Fruit fly (Drosophila melanogaster) whole organism, embryonic: ENCODE measurements around the gene Prtl99C.

Experiments
- Antp ChIP-seq: fragments of 200-800 bp; sonication (Bioruptor generic); optimal IDR thresholded peaks from 3 replicates; lab custom pipeline; 2016; ENCODE audit warnings: missing biosample characterization, missing genetic modification characterization
- CG10274 ChIP-seq: fragments of 200-800 bp; sonication (Bioruptor generic); optimal IDR thresholded peaks from 3 replicates; lab custom pipeline; 2017; ENCODE audit warnings: missing biosample characterization, mild to moderate bottlenecking, missing genetic modification characterization
- CG10366 ChIP-seq: fragments of 200-800 bp; sonication (Bioruptor generic); IDR thresholded peaks from 2 replicates; pipeline ENCODE4 v1.3.6; 2022; ENCODE audit warnings: missing biosample characterization, missing genetic modification characterization
- CG11247 ChIP-seq: fragments of 200-800 bp; sonication (Bioruptor generic); IDR thresholded peaks from 2 replicates; pipeline ENCODE4 v1.3.6; 2022; ENCODE audit warnings: missing biosample characterization, missing genetic modification characterization
- CG11560 ChIP-seq: fragments of 200-800 bp; sonication (Bioruptor generic); IDR thresholded peaks from 3 replicates; pipeline ENCODE4 v1.3.6; 2022; ENCODE audit warnings: missing biosample characterization, missing genetic modification characterization
- CG12391 ChIP-seq: fragments of 200-800 bp; sonication (Bioruptor generic); optimal IDR thresholded peaks from 3 replicates; lab custom pipeline; 2018; ENCODE audit warnings: missing biosample characterization, mild to moderate bottlenecking, missing genetic modification characterization, moderate library complexity
- CG12744 ChIP-seq: fragments of 200-800 bp; sonication (Bioruptor generic); optimal IDR thresholded peaks from 2 replicates; lab custom pipeline; 2016; ENCODE audit warnings: missing biosample characterization, missing genetic modification characterization
- CG13123 ChIP-seq: fragments of 200-800 bp; sonication (Bioruptor generic); optimal IDR thresholded peaks from 2 replicates; lab custom pipeline; 2016; ENCODE audit warnings: missing biosample characterization, missing genetic modification characterization
- CG13775 ChIP-seq: fragments of 200-800 bp; sonication (Bioruptor generic); optimal IDR thresholded peaks from 3 replicates; lab custom pipeline; 2017; ENCODE audit warnings: missing biosample characterization, mild to moderate bottlenecking, missing genetic modification characterization
- CG14667 ChIP-seq: fragments of 200-800 bp; sonication (Bioruptor generic); IDR thresholded peaks from 2 replicates; pipeline ENCODE4 v1.3.6; 2022; ENCODE audit warnings: missing biosample characterization, missing genetic modification characterization
- CG14965 ChIP-seq: fragments of 200-800 bp; sonication (Bioruptor generic); optimal IDR thresholded peaks from 2 replicates; lab custom pipeline; 2016; ENCODE audit warnings: missing biosample characterization, missing genetic modification characterization, borderline replicate concordance
- CG16815 ChIP-seq: fragments of 200-800 bp; sonication (Bioruptor generic); optimal IDR thresholded peaks from 3 replicates; lab custom pipeline; 2017; ENCODE audit warnings: missing biosample characterization, mild to moderate bottlenecking, missing genetic modification characterization
- CG2116 ChIP-seq: fragments of 200-800 bp; sonication (Bioruptor generic); optimal IDR thresholded peaks from 3 replicates; lab custom pipeline; 2018; ENCODE audit warnings: missing biosample characterization, mild to moderate bottlenecking, missing genetic modification characterization
- CG2202 ChIP-seq: fragments of 200-800 bp; sonication (Bioruptor generic); optimal IDR thresholded peaks from 2 replicates; lab custom pipeline; 2018; ENCODE audit warnings: missing biosample characterization, mild to moderate bottlenecking, missing genetic modification characterization
- CG30020 ChIP-seq: fragments of 200-800 bp; optimal IDR thresholded peaks from 2 replicates; lab custom pipeline; 2019; ENCODE audit warnings: missing biosample characterization, mild to moderate bottlenecking, missing genetic modification characterization, moderate library complexity
- CG31441 ChIP-seq: fragments of 200-800 bp; sonication (Bioruptor generic); IDR thresholded peaks from 2 replicates; pipeline ENCODE4 v1.3.6; 2022; ENCODE audit warnings: missing biosample characterization, missing genetic modification characterization
- CG3838 ChIP-seq: fragments of 200-800 bp; sonication (Bioruptor generic); optimal IDR thresholded peaks from 3 replicates; lab custom pipeline; 2016; ENCODE audit warnings: missing biosample characterization, missing genetic modification characterization
- CG43689 ChIP-seq: fragments of 200-800 bp; sonication (Bioruptor generic); IDR thresholded peaks from 2 replicates; pipeline ENCODE4 v1.3.6; 2022; ENCODE audit warnings: missing biosample characterization, missing genetic modification characterization
- CG6175 ChIP-seq: fragments of 200-800 bp; sonication (Bioruptor generic); IDR thresholded peaks from 3 replicates; pipeline ENCODE4 v1.3.6; 2022; ENCODE audit warnings: missing biosample characterization, missing genetic modification characterization
- CG7928 ChIP-seq: fragments of 200-800 bp; sonication (Bioruptor generic); optimal IDR thresholded peaks from 2 replicates; lab custom pipeline; 2017; ENCODE audit warnings: missing biosample characterization, mild to moderate bottlenecking, missing genetic modification characterization
- CG8089 ChIP-seq: fragments of 200-800 bp; sonication (Bioruptor generic); optimal IDR thresholded peaks from 3 replicates; lab custom pipeline; 2016; ENCODE audit warnings: missing biosample characterization, missing genetic modification characterization
- CG8281 ChIP-seq: fragments of 200-800 bp; sonication (Bioruptor generic); optimal IDR thresholded peaks from 2 replicates; lab custom pipeline; 2018; ENCODE audit warnings: missing biosample characterization, mild to moderate bottlenecking, missing genetic modification characterization, moderate library complexity
- CG8924 ChIP-seq: fragments of 200-800 bp; optimal IDR thresholded peaks from 3 replicates; lab custom pipeline; 2019; ENCODE audit warnings: missing biosample characterization, mild to moderate bottlenecking, missing genetic modification characterization, moderate library complexity
- CG9437 ChIP-seq: fragments of 200-800 bp; sonication (Bioruptor generic); optimal IDR thresholded peaks from 2 replicates; lab custom pipeline; 2018; ENCODE audit warnings: missing biosample characterization, mild to moderate bottlenecking, missing genetic modification characterization
- D19A ChIP-seq: fragments of 200-800 bp; optimal IDR thresholded peaks from 3 replicates; lab custom pipeline; 2019; ENCODE audit warnings: missing biosample characterization, mild to moderate bottlenecking, missing genetic modification characterization, moderate library complexity
- Doc3 ChIP-seq: fragments of 200-800 bp; sonication (Bioruptor generic); IDR thresholded peaks from 3 replicates; pipeline ENCODE4 v1.3.6; 2022; ENCODE audit warnings: missing biosample characterization, missing genetic modification characterization; ENCODE audit not compliant: partially characterized antibody
- Hr51 ChIP-seq, 2 experiments: fragments of 200-800 bp; sonication (Bioruptor generic); optimal IDR thresholded peaks; 2 replicates in 1 of 2; 3 replicates in 1 of 2; lab custom pipeline; 2016 to 2018; ENCODE audit warnings: missing biosample characterization in 2 of 2, missing genetic modification characterization in 2 of 2, mild to moderate bottlenecking in 1 of 2, moderate library complexity in 1 of 2
- Med ChIP-seq: fragments of 200-800 bp; sonication (Bioruptor generic); peaks from one replicate; lab custom pipeline; 2016; ENCODE audit warnings: missing biosample characterization, missing genetic modification characterization, mild to moderate bottlenecking, inconsistent platforms, moderate library complexity
- NC2β ChIP-seq: fragments of 200-800 bp; sonication (Bioruptor generic); optimal IDR thresholded peaks from 2 replicates; lab custom pipeline; 2016; ENCODE audit warnings: missing biosample characterization, missing genetic modification characterization
- Nf-YB ChIP-seq: fragments of 200-800 bp; sonication (Bioruptor generic); optimal IDR thresholded peaks from 3 replicates; lab custom pipeline; 2019; ENCODE audit warnings: missing biosample characterization, mild to moderate bottlenecking, missing genetic modification characterization, moderate library complexity
- Sox100B ChIP-seq: fragments of 200-800 bp; sonication (Bioruptor generic); optimal IDR thresholded peaks from 3 replicates; lab custom pipeline; 2018; ENCODE audit warnings: missing biosample characterization, mild to moderate bottlenecking, missing genetic modification characterization
- al ChIP-seq: fragments of 200-800 bp; sonication (Bioruptor generic); IDR thresholded peaks from 2 replicates; pipeline ENCODE4 v1.3.6; 2022; ENCODE audit warnings: missing biosample characterization, missing genetic modification characterization
- ap ChIP-seq: fragments of 200-800 bp; sonication (Bioruptor generic); IDR thresholded peaks from 2 replicates; pipeline ENCODE4 v1.3.6; 2022; ENCODE audit warnings: missing biosample characterization, missing genetic modification characterization
- az2 ChIP-seq: fragments of 200-800 bp; sonication (Bioruptor generic); optimal IDR thresholded peaks from 3 replicates; lab custom pipeline; 2016; ENCODE audit warnings: missing biosample characterization, missing genetic modification characterization
- bbx ChIP-seq: fragments of 200-800 bp; sonication (Bioruptor generic); IDR thresholded peaks from 2 replicates; pipeline ENCODE4 v1.3.6; 2022; ENCODE audit warnings: missing biosample characterization, missing genetic modification characterization; ENCODE audit not compliant: partially characterized antibody
- crc ChIP-seq: fragments of 200-800 bp; sonication (Bioruptor generic); optimal IDR thresholded peaks from 2 replicates; lab custom pipeline; 2016; ENCODE audit warnings: missing biosample characterization, missing genetic modification characterization
- dati ChIP-seq: fragments of 200-800 bp; sonication (Bioruptor generic); IDR thresholded peaks from 2 replicates; pipeline ENCODE4 v1.3.6; 2022; ENCODE audit warnings: missing biosample characterization, missing genetic modification characterization
- dmrt11E ChIP-seq: fragments of 200-800 bp; sonication (Bioruptor generic); optimal IDR thresholded peaks from 3 replicates; lab custom pipeline; 2018; ENCODE audit warnings: missing biosample characterization, mild to moderate bottlenecking, missing genetic modification characterization, moderate library complexity
- fd64A ChIP-seq: fragments of 200-800 bp; sonication (Bioruptor generic); optimal IDR thresholded peaks from 3 replicates; lab custom pipeline; 2018; ENCODE audit warnings: missing biosample characterization, mild to moderate bottlenecking, missing genetic modification characterization
- fd96Cb ChIP-seq: fragments of 200-800 bp; sonication (Bioruptor generic); optimal IDR thresholded peaks from 2 replicates; lab custom pipeline; 2018; ENCODE audit warnings: missing biosample characterization, mild to moderate bottlenecking, missing genetic modification characterization, moderate library complexity
- gce ChIP-seq: fragments of 200-800 bp; sonication (Bioruptor generic); IDR thresholded peaks from 3 replicates; pipeline ENCODE4 v1.3.6; 2022; ENCODE audit warnings: missing biosample characterization, missing genetic modification characterization
- grn ChIP-seq: fragments of 200-800 bp; sonication (Bioruptor generic); optimal IDR thresholded peaks from 3 replicates; lab custom pipeline; 2017; ENCODE audit warnings: missing biosample characterization, missing genetic modification characterization
- knrl ChIP-seq: fragments of 200-800 bp; sonication (Bioruptor generic); IDR thresholded peaks from 3 replicates; pipeline ENCODE4 v1.3.6; 2022; ENCODE audit warnings: missing biosample characterization, missing genetic modification characterization; ENCODE audit not compliant: partially characterized antibody
- mirr ChIP-seq: fragments of 200-800 bp; sonication (Bioruptor generic); optimal IDR thresholded peaks from 3 replicates; lab custom pipeline; 2018; ENCODE audit warnings: missing biosample characterization, mild to moderate bottlenecking, missing genetic modification characterization
- nmo ChIP-seq: fragments of 200-800 bp; sonication (Bioruptor generic); optimal IDR thresholded peaks from 2 replicates; lab custom pipeline; 2018; ENCODE audit warnings: missing biosample characterization, mild to moderate bottlenecking, missing genetic modification characterization, moderate library complexity
- peb ChIP-seq: fragments of 200-800 bp; sonication (Bioruptor generic); IDR thresholded peaks from 2 replicates; pipeline ENCODE4 v1.3.6; 2022; ENCODE audit warnings: missing biosample characterization, missing genetic modification characterization
- rib ChIP-seq: fragments of 200-800 bp; sonication (Bioruptor generic); IDR thresholded peaks from 2 replicates; pipeline ENCODE4 v1.3.6; 2022; ENCODE audit warnings: missing biosample characterization, missing genetic modification characterization
- tna ChIP-seq: fragments of 200-800 bp; sonication (Bioruptor generic); IDR thresholded peaks from 2 replicates; pipeline ENCODE4 v1.3.6; 2022; ENCODE audit warnings: missing biosample characterization, missing genetic modification characterization; ENCODE audit not compliant: partially characterized antibody
- unpg ChIP-seq: fragments of 200-800 bp; sonication (Bioruptor generic); optimal IDR thresholded peaks from 3 replicates; lab custom pipeline; 2018; ENCODE audit warnings: missing biosample characterization, mild to moderate bottlenecking, missing genetic modification characterization, moderate library complexity
- zf30C ChIP-seq: fragments of 200-800 bp; sonication (Bioruptor generic); optimal IDR thresholded peaks from 3 replicates; lab custom pipeline; 2018; ENCODE audit warnings: missing biosample characterization, mild to moderate bottlenecking, missing genetic modification characterization
- zfh1 ChIP-seq: fragments of 200-800 bp; sonication (Bioruptor generic); IDR thresholded peaks from 3 replicates; pipeline ENCODE4 v1.3.6; 2022; ENCODE audit warnings: missing biosample characterization, missing genetic modification characterization

Prtl99C gene

dm6 chr3R:29847126-29847525, 11.4 kb downstream of the Prtl99C start (continued):
- TF ChIP-seq Sox100B (GFP tag; lab: Kevin White, UChicago) (no peak), az2 (GFP tag; lab: Kevin White, UChicago) (peak; percentile 4), Med (GFP tag; lab: Kevin White, UChicago) (peak; percentile 74), nmo (peak; percentile 30), Hr51 (GFP tag; optimal IDR thresholded peaks at IDR 0.05; lab: Kevin White, UChicago) (no peak), CG12744 (GFP tag; lab: Kevin White, UChicago) (no peak), knrl (GFP tag; lab: Robert Waterston, UW) (no peak), CG2202 (tag; lab: Kevin White, UChicago) (no peak), Antp (GFP tag; lab: Kevin White, UChicago) (no peak), CG8089 (GFP tag; lab: Kevin White, UChicago) (no peak), CG9437 (GFP tag; lab: Kevin White, UChicago) (no peak), zfh1 (0 out of 3 replicates have a peak, but pooled peaks have one; percentile 19), CG11247 (GFP tag; lab: Robert Waterston, UW) (0 out of 2 replicates have a peak, but pooled peaks have one; percentile 7), Doc3 (GFP tag; lab: Robert Waterston, UW) (no peak), CG10366 (GFP tag; lab: Robert Waterston, UW) (no peak; the same call in 1 of the 2 replicates), CG14667 (no peak), CG12391 (tag; lab: Kevin White, UChicago) (peak; percentile 10), crc (GFP tag; lab: Kevin White, UChicago) (no peak), dmrt11E (peak; percentile 24), fd64A (GFP tag; lab: Kevin White, UChicago) (no peak), peb (GFP tag; lab: Robert Waterston, UW) (no peak), CG11560 (tag; lab: Robert Waterston, UW) (0 out of 3 replicates have a peak, but pooled peaks have one; percentile 13), al (GFP tag; lab: Robert Waterston, UW) (no peak), CG13775 (GFP tag; lab: Kevin White, UChicago) (no peak), CG3838 (GFP tag; lab: Kevin White, UChicago) (no peak), dati (GFP tag; lab: Robert Waterston, UW) (0 out of 2 replicates have a peak, but pooled peaks have one; percentile 18), CG7928 (GFP tag; lab: Kevin White, UChicago) (no peak), bbx (GFP tag; lab: Robert Waterston, UW) (no peak), mirr (no peak), CG10274 (no peak), grn (GFP tag; lab: Kevin White, UChicago) (no peak), CG13123 (no peak), zf30C (GFP tag; lab: Kevin White, UChicago) (no peak), CG43689 (GFP tag; lab: Robert Waterston, UW) (no peak), rib (GFP tag; lab: Robert Waterston, UW) (no peak), CG6175 (GFP tag; lab: Robert Waterston, UW) (no peak), CG8281 (tag; lab: Kevin White, UChicago) (no peak), ap (GFP tag; lab: Robert Waterston, UW) (0 out of 2 replicates have a peak, but pooled peaks have one; percentile 5), NC2β (GFP tag; lab: Kevin White, UChicago) (no peak), CG8924 (tag; lab: Kevin White, UChicago) (no peak), CG2116 (GFP tag; lab: Kevin White, UChicago) (no peak), gce (GFP tag; lab: Robert Waterston, UW) (peak; percentile 54; the same call in 1 of the 3 replicates), CG14965 (no peak), CG30020 (tag; lab: Kevin White, UChicago) (no peak), CG31441 (GFP tag; lab: Robert Waterston, UW) (no peak), tna (GFP tag; lab: Robert Waterston, UW) (no peak), fd96Cb (tag; lab: Kevin White, UChicago) (no peak), unpg (GFP tag; lab: Kevin White, UChicago) (no peak), Nf-YB (GFP tag; lab: Kevin White, UChicago) (no peak), CG16815 (GFP tag; lab: Kevin White, UChicago) (no peak), D19A (no peak)
